Worm (Caenorhabditis elegans) whole organism, L3 larva: ENCODE data around the gene his-3.
A peak's percentile ranks its signal among the peaks of the same experiment; 100 is the strongest.

Experiments used
- aly-2 ChIP-seq: fragments of 150-350 bp; optimal IDR thresholded peaks from 2 replicates; lab custom pipeline; 2014; ENCODE audit warnings: missing biosample characterization, missing genetic modification characterization
- ama-1 ChIP-seq: fragments of 150-350 bp; optimal IDR thresholded peaks from 2 replicates; lab custom pipeline; 2018
- ceh-28 ChIP-seq: fragments of 150-350 bp; optimal IDR thresholded peaks from 2 replicates; lab custom pipeline; 2014; ENCODE audit warnings: missing biosample characterization, missing genetic modification reagents, missing genetic modification characterization
- ceh-82 ChIP-seq: fragments of 150-350 bp; optimal IDR thresholded peaks from 2 replicates; lab custom pipeline; 2014; ENCODE audit warnings: missing biosample characterization, missing genetic modification characterization
- ceh-9 ChIP-seq: sonication (generic microtip); optimal IDR thresholded peaks from 2 replicates; lab custom pipeline; 2018; ENCODE audit warnings: missing biosample characterization, missing genetic modification characterization
- egl-27 ChIP-seq: sonication (generic microtip); optimal IDR thresholded peaks from 4 replicates; lab custom pipeline; 2017; ENCODE audit warnings: missing biosample characterization, missing genetic modification reagents, missing genetic modification characterization
- egl-5 ChIP-seq: fragments of 150-350 bp; optimal IDR thresholded peaks from 2 replicates; lab custom pipeline; 2017; ENCODE audit warnings: missing biosample characterization, missing genetic modification reagents, missing genetic modification characterization, inconsistent platforms
- elt-1 ChIP-seq: fragments of 150-350 bp; optimal IDR thresholded peaks from 2 replicates; lab custom pipeline; 2014; ENCODE audit warnings: missing biosample characterization, missing genetic modification characterization
- elt-2 ChIP-seq: sonication (generic microtip); optimal IDR thresholded peaks from 2 replicates; lab custom pipeline; 2016; ENCODE audit warnings: missing genetic modification reagents, mild to moderate bottlenecking, missing genetic modification characterization, missing compliant biosample characterization
- eor-1 ChIP-seq, 2 experiments: fragments of 150-350 bp; optimal IDR thresholded peaks; 2 replicates each; lab custom pipeline; 2014 to 2018; ENCODE audit warnings: missing biosample characterization in 2 of 2, missing genetic modification characterization in 2 of 2
- fkh-2 ChIP-seq: fragments of 150-350 bp; optimal IDR thresholded peaks from 2 replicates; lab custom pipeline; 2014; ENCODE audit warnings: missing biosample characterization, missing genetic modification reagents, missing genetic modification characterization
- jun-1 ChIP-seq: fragments of 150-350 bp; optimal IDR thresholded peaks from 2 replicates; lab custom pipeline; 2014; ENCODE audit warnings: missing biosample characterization, missing genetic modification reagents, missing genetic modification characterization
- lin-15B ChIP-seq: fragments of 150-350 bp; optimal IDR thresholded peaks from 2 replicates; lab custom pipeline; 2014; ENCODE audit warnings: missing biosample characterization, missing genetic modification characterization
- lsy-12 ChIP-seq: sonication (generic microtip); optimal IDR thresholded peaks from 2 replicates; lab custom pipeline; 2016; ENCODE audit warnings: mild to moderate bottlenecking, missing genetic modification characterization, missing compliant biosample characterization
- mdl-1 ChIP-seq: fragments of 150-350 bp; optimal IDR thresholded peaks from 2 replicates; lab custom pipeline; 2014; ENCODE audit warnings: missing biosample characterization, missing genetic modification characterization
- mml-1 ChIP-seq: fragments of 150-350 bp; sonication (generic microtip); optimal IDR thresholded peaks from 3 replicates; lab custom pipeline; 2014; ENCODE audit warnings: missing biosample characterization, missing genetic modification characterization
- nfya-1 ChIP-seq: sonication (generic microtip); optimal IDR thresholded peaks from 2 replicates; lab custom pipeline; 2017; ENCODE audit warnings: missing genetic modification characterization, mild to moderate bottlenecking, missing compliant biosample characterization, antibody characterized with exemption, moderate library complexity; ENCODE audit not compliant: insufficient read depth
- nhr-11 ChIP-seq: fragments of 150-350 bp; optimal IDR thresholded peaks from 2 replicates; lab custom pipeline; 2014; ENCODE audit warnings: missing biosample characterization, missing genetic modification characterization
- nhr-12 ChIP-seq: fragments of 150-350 bp; optimal IDR thresholded peaks from 2 replicates; lab custom pipeline; 2014; ENCODE audit warnings: missing biosample characterization, missing genetic modification characterization
- nhr-237 ChIP-seq: fragments of 150-350 bp; optimal IDR thresholded peaks from 2 replicates; lab custom pipeline; 2014; ENCODE audit warnings: missing biosample characterization, missing genetic modification characterization
- nhr-25 ChIP-seq: sonication (generic microtip); optimal IDR thresholded peaks from 2 replicates; lab custom pipeline; 2017; ENCODE audit warnings: missing biosample characterization, missing genetic modification characterization
- nhr-43 ChIP-seq: sonication (generic microtip); optimal IDR thresholded peaks from 2 replicates; lab custom pipeline; 2016; ENCODE audit warnings: mild to moderate bottlenecking, missing genetic modification characterization, missing compliant biosample characterization; ENCODE audit not compliant: poor library complexity, severe bottlenecking
- nhr-67 ChIP-seq: fragments of 150-350 bp; optimal IDR thresholded peaks from 2 replicates; lab custom pipeline; 2014; ENCODE audit warnings: missing biosample characterization, missing genetic modification characterization
- nhr-77 ChIP-seq: fragments of 150-350 bp; optimal IDR thresholded peaks from 2 replicates; lab custom pipeline; 2014; ENCODE audit warnings: missing biosample characterization, missing genetic modification characterization
- pha-4 ChIP-seq: fragments of 150-350 bp; optimal IDR thresholded peaks from 2 replicates; lab custom pipeline; 2014; ENCODE audit warnings: missing biosample characterization, missing genetic modification reagents, missing genetic modification characterization
- pqm-1 ChIP-seq: fragments of 150-350 bp; optimal IDR thresholded peaks from 2 replicates; lab custom pipeline; 2017; ENCODE audit warnings: missing biosample characterization, missing genetic modification characterization, inconsistent platforms
- tbx-2 ChIP-seq: sonication (generic microtip); optimal IDR thresholded peaks from 2 replicates; lab custom pipeline; 2016; ENCODE audit warnings: mild to moderate bottlenecking, missing genetic modification characterization, missing compliant biosample characterization
- ztf-11 ChIP-seq: fragments of 150-350 bp; optimal IDR thresholded peaks from 2 replicates; lab custom pipeline; 2014; ENCODE audit warnings: missing biosample characterization, missing genetic modification characterization
- ztf-4 ChIP-seq: fragments of 150-350 bp; optimal IDR thresholded peaks from 2 replicates; lab custom pipeline; 2014; ENCODE audit warnings: missing biosample characterization, missing genetic modification characterization

his-3 gene

DNA sequence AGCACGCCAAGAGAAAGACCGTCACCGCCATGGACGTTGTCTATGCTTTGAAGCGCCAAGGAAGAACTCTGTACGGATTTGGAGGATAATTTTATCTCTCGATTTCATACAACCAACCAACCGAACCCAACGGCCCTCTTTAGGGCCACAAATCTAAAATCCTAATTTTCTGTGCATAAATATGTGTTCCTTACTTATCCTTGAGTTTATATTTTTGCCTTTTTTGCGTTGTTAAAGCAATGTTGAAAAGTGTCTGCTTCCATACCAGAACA lies 2.1 kb downstream of the his-3 start:
- TF ChIP-seq egl-27 (tag; lab: Kevin White, UChicago): no peak
- TF ChIP-seq nhr-11 (tag; lab: Kevin White, UChicago): no peak
- TF ChIP-seq elt-1 (tag; lab: Kevin White, UChicago): no peak
- no peak for TF ChIP-seq eor-1 (tag; optimal IDR thresholded peaks at IDR 0.05; lab: Kevin White, UChicago)
- TF ChIP-seq, all 47 proteins: peak for 0

DNA sequence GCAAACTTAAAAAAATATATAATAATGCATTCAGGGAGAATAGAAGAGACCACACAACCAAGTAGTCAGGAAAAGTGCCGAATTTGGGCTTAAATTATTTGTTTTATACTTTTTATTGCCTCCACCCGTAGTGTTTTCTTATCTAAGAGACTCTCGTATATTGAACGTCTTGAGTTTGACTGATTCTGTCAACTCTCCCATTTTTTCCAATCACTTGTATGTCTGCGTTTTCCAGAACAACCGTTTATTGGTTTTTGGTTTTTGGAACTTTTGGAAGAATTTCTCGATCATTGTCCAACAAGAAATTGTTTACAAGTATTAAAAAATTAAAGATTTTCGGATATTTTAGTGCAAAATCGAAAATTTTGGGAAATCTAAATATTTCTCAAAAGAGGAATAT lies 3.1 kb downstream of the his-3 start:
- TF ChIP-seq ceh-28 (tag; lab: Kevin White, UChicago) (no peak), pqm-1 (tag; lab: Kevin White, UChicago) (peak; percentile 53), elt-2 (tag; lab: Kevin White, UChicago) (peak; percentile 81), pha-4 (tag; lab: Kevin White, UChicago) (peak; percentile 28)

DNA sequence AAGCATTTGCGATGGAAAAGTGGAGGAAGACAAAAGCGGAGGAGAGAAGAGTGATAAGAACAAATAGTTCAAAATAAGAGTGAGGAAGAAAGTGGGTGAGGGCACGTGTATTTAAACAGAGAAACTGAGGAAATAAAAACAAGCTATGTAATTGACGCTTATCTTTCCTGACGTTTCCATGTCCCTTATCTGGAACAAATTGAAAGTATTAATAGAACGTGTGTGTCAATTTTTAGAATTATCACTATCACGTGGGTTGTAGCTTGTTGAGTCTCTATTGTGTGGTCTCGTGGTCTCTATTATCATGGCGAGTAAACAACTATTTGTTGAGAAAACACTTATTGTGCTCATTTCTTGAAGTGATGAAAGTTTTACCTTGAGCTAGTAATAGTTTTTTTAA lies 5.2 kb downstream of the his-3 start, which contains the start of gene T10C6.15:
TSS of gene T10C6.15 (minus strand) at position 104 of the 400 bp plus-strand sequence.
- TF ChIP-seq nhr-43 (tag; lab: Kevin White, UChicago) (peak; percentile 57), jun-1 (peak; percentile 82), elt-2 (tag; lab: Kevin White, UChicago) (peak; percentile 99), pha-4 (tag; lab: Kevin White, UChicago) (peak; percentile 90), pqm-1 (tag; lab: Kevin White, UChicago) (peak; percentile 92), nhr-25 (tag; lab: Kevin White, UChicago) (no peak)

DNA sequence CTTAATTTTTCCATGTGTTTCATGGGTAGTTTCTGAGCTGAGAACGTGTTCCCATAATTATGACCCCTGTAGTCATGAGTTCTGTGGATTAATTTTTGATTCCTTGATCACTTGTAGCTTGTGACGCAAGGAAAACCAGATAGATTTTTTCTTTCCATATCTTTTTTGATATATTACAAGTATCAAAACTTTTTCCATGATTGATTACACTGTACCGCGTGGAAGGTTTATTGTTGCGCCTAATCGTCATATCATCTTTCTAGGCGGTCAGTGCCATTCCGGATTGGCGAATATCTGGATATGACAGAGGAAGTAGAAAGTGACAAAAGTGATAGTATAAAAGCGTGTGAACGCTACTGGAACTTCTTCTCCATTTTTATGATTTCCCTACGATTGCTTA lies 6.0 kb downstream of the his-3 start, which contains the start of gene ZK285.2:
TSS of gene ZK285.2 (plus strand) at position 301 of the 400 bp plus-strand sequence.
- no peak for TF ChIP-seq elt-2 (tag; lab: Kevin White, UChicago)
- TF ChIP-seq egl-5: no peak
- no peak for TF ChIP-seq ama-1 (lab: Kevin White, UChicago)
- TF ChIP-seq ztf-11 (tag; lab: Kevin White, UChicago): no peak
- no peak for TF ChIP-seq ceh-9 (tag; lab: Kevin White, UChicago)
- no peak for TF ChIP-seq elt-1 (tag; lab: Kevin White, UChicago)
- no peak for TF ChIP-seq nhr-11 (tag; lab: Kevin White, UChicago)
- TF ChIP-seq ceh-82 (tag; lab: Kevin White, UChicago): no peak
- no peak for TF ChIP-seq lsy-12 (tag; lab: Kevin White, UChicago)
- TF ChIP-seq nhr-77 (tag; lab: Kevin White, UChicago): no peak
- TF ChIP-seq aly-2 (tag; lab: Kevin White, UChicago): no peak

DNA sequence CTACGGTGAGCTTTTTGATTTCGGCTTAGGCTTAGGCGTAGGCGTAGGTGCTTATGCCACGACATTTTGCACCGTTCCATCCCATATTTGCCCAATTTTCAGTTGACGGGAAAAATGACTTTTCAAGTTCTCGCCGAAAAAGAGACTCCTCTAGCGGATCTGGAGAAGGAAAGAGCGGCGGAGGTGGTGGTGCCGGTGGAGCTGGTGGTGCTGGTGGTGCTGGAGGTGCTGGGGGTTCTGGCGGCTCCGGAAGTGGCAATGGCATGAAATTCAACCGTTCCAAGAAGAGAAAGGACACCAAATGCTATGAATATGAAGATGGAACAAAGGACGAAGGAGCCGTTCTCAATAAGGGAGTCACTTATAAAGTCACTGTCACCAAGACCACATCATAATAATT lies 6.4 kb downstream of the his-3 start:
- no peak for TF ChIP-seq tbx-2
- no peak for TF ChIP-seq nhr-77 (tag; lab: Kevin White, UChicago)
- TF ChIP-seq lin-15B (tag; lab: Kevin White, UChicago): no peak
- TF ChIP-seq mml-1 (tag; lab: Kevin White, UChicago): no peak
- TF ChIP-seq nhr-237 (tag; lab: Kevin White, UChicago): no peak
- TF ChIP-seq lsy-12 (tag; lab: Kevin White, UChicago): no peak
- TF ChIP-seq ztf-4 (tag; lab: Kevin White, UChicago): no peak
- TF ChIP-seq egl-27 (tag; lab: Kevin White, UChicago): no peak
- no peak for TF ChIP-seq eor-1 (tag; optimal IDR thresholded peaks at IDR 0.05; lab: Kevin White, UChicago)
- TF ChIP-seq fkh-2 (tag; lab: Kevin White, UChicago): no peak
- no peak for TF ChIP-seq nhr-12 (tag; lab: Kevin White, UChicago)
- TF ChIP-seq ama-1 (lab: Kevin White, UChicago): no peak
- no peak for TF ChIP-seq pqm-1 (tag; lab: Kevin White, UChicago)
- TF ChIP-seq nhr-67: no peak
- TF ChIP-seq ceh-82 (tag; lab: Kevin White, UChicago): no peak
- TF ChIP-seq mdl-1 (tag; lab: Kevin White, UChicago): no peak

DNA sequence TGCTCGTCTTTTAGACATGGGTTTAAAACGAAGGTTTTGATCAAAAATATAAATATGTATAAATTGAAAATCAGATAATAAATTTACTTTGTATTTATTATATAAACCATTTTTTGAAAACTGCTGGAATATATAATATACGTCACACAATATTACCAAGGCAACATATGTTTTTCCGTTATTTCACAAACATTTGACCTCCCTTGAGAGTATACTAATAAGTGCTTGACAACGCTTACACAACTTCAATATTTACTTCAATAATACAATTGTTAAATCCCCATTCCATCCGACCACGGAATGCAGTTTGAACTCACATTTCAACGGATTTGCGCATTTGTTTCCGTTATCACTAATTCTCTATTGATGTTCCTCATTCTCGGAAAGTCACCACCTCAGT lies 6.9 kb downstream of the his-3 start, which contains the start of gene str-198:
TSS of gene str-198 (plus strand) at position 301 of the 400 bp plus-strand sequence.
- TF ChIP-seq pqm-1 (tag; lab: Kevin White, UChicago): no peak

DNA sequence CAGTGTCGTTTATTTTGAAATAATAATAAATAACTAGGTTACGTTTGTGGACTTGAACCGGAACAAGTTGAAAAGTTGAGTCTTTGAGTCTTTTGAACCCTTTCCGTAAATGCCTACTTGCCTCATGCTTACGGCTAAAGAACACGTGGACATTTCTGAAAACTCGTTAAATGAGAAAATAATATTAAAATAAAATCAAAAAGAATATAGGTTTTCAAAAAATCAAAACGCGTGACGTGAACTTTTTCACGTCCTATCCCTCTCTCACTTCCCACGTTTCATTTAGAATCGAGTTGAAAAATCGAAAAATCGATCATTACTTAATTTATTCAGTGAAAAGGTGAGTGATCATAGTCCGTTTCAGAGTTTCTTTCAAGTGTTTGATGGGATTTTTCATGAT lies 8.6 kb downstream of the his-3 start, which contains the start of gene best-12:
TSS of gene best-12 (plus strand) at position 301 of the 400 bp plus-strand sequence.
- TF ChIP-seq elt-2 (tag; lab: Kevin White, UChicago): no peak
- no peak for TF ChIP-seq aly-2 (tag; lab: Kevin White, UChicago)
- no peak for TF ChIP-seq nhr-11 (tag; lab: Kevin White, UChicago)
- no peak for TF ChIP-seq nfya-1
